Worm (Caenorhabditis elegans): ENCODE data around the gene Y55B1BR.8.

The Y55B1BR.8 gene

ce11 chrIII:486077-486597, 41.9 kb downstream of the Y55B1BR.8 start, which contains the start of gene nlp-32:
TSS of gene nlp-32 (minus strand) at chrIII:486547.
- no peak for TF ChIP-seq med-1 (GFP tag; optimal IDR thresholded peaks at IDR 0.05; ENCODE audit: insufficient read depth)
- TF ChIP-seq tab-1 (GFP tag; IDR thresholded peaks at IDR 0.05) = no peak
- no peak for TF ChIP-seq cog-1 (tag; optimal IDR thresholded peaks at IDR 0.05)
- no peak for TF ChIP-seq flt-1 (GFP tag; IDR thresholded peaks at IDR 0.05)
- TF ChIP-seq ref-1 (GFP tag; conservative IDR thresholded peaks at IDR 0.05) = no peak
- no peak for TF ChIP-seq T22C8.4 (GFP tag; IDR thresholded peaks at IDR 0.05)
- no peak for TF ChIP-seq ztf-29 (GFP tag; IDR thresholded peaks at IDR 0.05)
- TF ChIP-seq ztf-23 (GFP tag; IDR thresholded peaks at IDR 0.05) = no peak
- TF ChIP-seq klf-2 (GFP tag; conservative IDR thresholded peaks at IDR 0.05) = no peak

DNA sequence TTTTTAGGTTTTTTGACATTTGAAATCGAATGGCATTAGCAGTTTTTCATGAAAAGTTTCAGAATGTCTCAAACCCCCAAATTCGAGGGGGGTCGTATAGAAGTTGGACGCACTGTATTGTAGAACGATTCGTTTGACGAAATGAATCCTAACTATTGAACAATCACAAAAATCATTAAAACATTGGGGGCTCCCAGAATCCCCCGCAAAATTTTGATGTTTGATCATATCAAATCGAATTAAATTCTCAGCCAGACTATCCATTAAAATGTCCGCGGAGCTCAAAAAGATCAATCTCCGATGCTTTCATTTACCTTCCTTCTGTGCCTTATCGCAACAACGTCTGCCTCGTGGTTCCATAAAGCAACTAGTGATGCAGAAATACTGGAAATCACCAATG, 44.3 kb downstream of the Y55B1BR.8 start, which contains the start of gene F30H5.5:
Gene F30H5.5, plus strand, starts transcription at position 301 of the 400 bp plus-strand sequence.
- no peak for TF ChIP-seq ref-1 (GFP tag; conservative IDR thresholded peaks at IDR 0.05)
- TF ChIP-seq cog-1 (tag; optimal IDR thresholded peaks at IDR 0.05) = no peak
- TF ChIP-seq ztf-23 (GFP tag; IDR thresholded peaks at IDR 0.05) = no peak
- TF ChIP-seq flt-1 (GFP tag; IDR thresholded peaks at IDR 0.05) = no peak
- TF ChIP-seq T22C8.4 (GFP tag; IDR thresholded peaks at IDR 0.05) = no peak
- no peak for TF ChIP-seq tab-1 (GFP tag; IDR thresholded peaks at IDR 0.05)
- no peak for TF ChIP-seq klf-2 (GFP tag; conservative IDR thresholded peaks at IDR 0.05)
- no peak for TF ChIP-seq ztf-29 (GFP tag; IDR thresholded peaks at IDR 0.05)
- no peak for TF ChIP-seq med-1 (GFP tag; optimal IDR thresholded peaks at IDR 0.05; ENCODE audit: insufficient read depth)

ce11 chrIII:491090-491597, 46.9 kb downstream of the Y55B1BR.8 start, which contains the start of gene unc-45:
TSS of gene unc-45 (plus strand) at chrIII:491547.
- TF ChIP-seq med-1 (GFP tag; optimal IDR thresholded peaks at IDR 0.05; ENCODE audit: insufficient read depth) (no peak), tab-1 (GFP tag; IDR thresholded peaks at IDR 0.05) (no peak), ztf-23 (GFP tag; IDR thresholded peaks at IDR 0.05) (no peak), klf-2 (GFP tag; conservative IDR thresholded peaks at IDR 0.05) (no peak), flt-1 (GFP tag; IDR thresholded peaks at IDR 0.05) (no peak), cog-1 (tag; optimal IDR thresholded peaks at IDR 0.05) (no peak), T22C8.4 (GFP tag; IDR thresholded peaks at IDR 0.05) (no peak), ztf-29 (GFP tag; IDR thresholded peaks at IDR 0.05) (no peak), ref-1 (GFP tag; conservative IDR thresholded peaks at IDR 0.05) (no peak)
